Worm (Caenorhabditis elegans) whole organism, L4 larva: Measurements from ENCODE around the gene tofu-6.

ENCODE experiments used
- ama-1 ChIP-seq: fragments of 150-350 bp; optimal IDR thresholded peaks from 2 replicates; lab custom pipeline; 2014; ENCODE audit warnings: inconsistent platforms, mixed read lengths
- dpl-1 ChIP-seq: fragments of 150-350 bp; optimal IDR thresholded peaks from 2 replicates; lab custom pipeline; 2014; ENCODE audit warnings: missing biosample characterization, missing genetic modification reagents, missing genetic modification characterization
- mdl-1 ChIP-seq, 2 experiments: fragments of 150-350 bp in 1 of 2; sonication (generic microtip) in 1 of 2; optimal IDR thresholded peaks; 2 replicates each; lab custom pipeline; 2014 to 2017; ENCODE audit warnings: missing biosample characterization in 2 of 2, missing genetic modification characterization in 2 of 2
- pha-4 ChIP-seq, 2 experiments: fragments of 150-350 bp in 1 of 2; fragments of 200-800 bp in 1 of 2; sonication (Bioruptor generic) in 1 of 2; IDR thresholded peaks in 1 of 2; optimal IDR thresholded peaks in 1 of 2; 2 replicates each; pipeline versions ENCODE4 v1.3.6 to Lab custom; 2014 to 2022; ENCODE audit warnings: missing genetic modification characterization in 2 of 2, missing genetic modification reagents in 2 of 2, missing biosample characterization in 1 of 2, missing compliant biosample characterization in 1 of 2

DNA sequence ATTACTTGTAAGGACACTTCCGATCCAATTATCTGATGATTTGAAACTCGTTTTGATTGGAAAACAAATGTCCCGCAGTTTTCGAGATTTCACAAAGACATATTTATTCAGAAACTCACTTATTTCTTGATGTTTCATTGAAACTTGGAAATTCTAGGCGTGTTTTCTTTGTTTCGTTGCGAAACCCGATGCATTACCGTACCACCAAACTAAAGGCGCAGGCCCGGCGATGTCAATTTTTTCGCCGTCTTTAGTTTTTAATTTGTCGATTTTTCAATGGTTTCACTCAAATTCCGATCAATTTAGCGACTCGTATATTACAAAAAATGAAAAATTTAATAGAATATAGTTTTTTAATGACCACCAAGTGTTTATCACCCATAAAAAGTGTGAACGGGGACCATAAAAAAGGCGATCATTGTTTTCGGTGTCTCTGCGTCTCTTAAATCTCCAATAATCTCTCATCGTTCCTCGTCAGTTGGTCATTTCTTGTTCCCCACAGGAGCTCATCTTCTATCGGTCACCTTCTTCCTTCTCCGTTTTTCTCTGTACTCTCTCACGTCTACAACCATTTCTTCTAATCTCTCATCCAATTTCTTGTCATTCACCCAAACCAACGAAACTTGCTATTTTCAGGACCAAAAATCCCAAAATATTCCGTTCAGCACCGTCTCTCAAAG lies 44.8 kb downstream of the tofu-6 start, which contains the start of gene clr-1:
- TF ChIP-seq pha-4 (GFP tag; IDR thresholded peaks at IDR 0.05; lab: Robert Waterston, UW), result no peak
- no peak for TF ChIP-seq pha-4 (tag; optimal IDR thresholded peaks at IDR 0.05; lab: Kevin White, UChicago)
- no peak for TF ChIP-seq dpl-1 (GFP tag; lab: Kevin White, UChicago)
- TF ChIP-seq ama-1 (lab: Kevin White, UChicago), result no peak
- TF ChIP-seq mdl-1 (tag; optimal IDR thresholded peaks at IDR 0.05; lab: Kevin White, UChicago), result no peak
